Worm (Caenorhabditis elegans) whole organism, L3 larva: ENCODE data around the gene F33H12.1.

Source experiments
- aly-2 ChIP-seq: fragments of 150-350 bp; optimal IDR thresholded peaks from 2 replicates; lab custom pipeline; 2014; ENCODE audit warnings: missing biosample characterization, missing genetic modification characterization
- ama-1 ChIP-seq: fragments of 150-350 bp; optimal IDR thresholded peaks from 2 replicates; lab custom pipeline; 2018
- ceh-16 ChIP-seq: sonication (generic microtip); optimal IDR thresholded peaks from 2 replicates; lab custom pipeline; 2017; ENCODE audit warnings: missing biosample characterization, missing genetic modification characterization
- mdl-1 ChIP-seq: fragments of 150-350 bp; optimal IDR thresholded peaks from 2 replicates; lab custom pipeline; 2014; ENCODE audit warnings: missing biosample characterization, missing genetic modification characterization
- nhr-12 ChIP-seq: fragments of 150-350 bp; optimal IDR thresholded peaks from 2 replicates; lab custom pipeline; 2014; ENCODE audit warnings: missing biosample characterization, missing genetic modification characterization
- nhr-67 ChIP-seq: fragments of 150-350 bp; optimal IDR thresholded peaks from 2 replicates; lab custom pipeline; 2014; ENCODE audit warnings: missing biosample characterization, missing genetic modification characterization
- nhr-77 ChIP-seq: fragments of 150-350 bp; optimal IDR thresholded peaks from 2 replicates; lab custom pipeline; 2014; ENCODE audit warnings: missing biosample characterization, missing genetic modification characterization
- sea-2 ChIP-seq: fragments of 150-350 bp; sonication (generic microtip); optimal IDR thresholded peaks from 4 replicates; lab custom pipeline; 2014; ENCODE audit warnings: missing biosample characterization, missing genetic modification reagents, missing genetic modification characterization
- unc-39 ChIP-seq: sonication (generic microtip); optimal IDR thresholded peaks from 4 replicates; lab custom pipeline; 2017; ENCODE audit warnings: missing biosample characterization, missing genetic modification characterization
- unc-62 ChIP-seq: fragments of 150-350 bp; sonication (generic microtip); optimal IDR thresholded peaks from 4 replicates; lab custom pipeline; 2014; ENCODE audit warnings: missing biosample characterization, missing genetic modification reagents, missing genetic modification characterization
- ztf-11 ChIP-seq: fragments of 150-350 bp; optimal IDR thresholded peaks from 2 replicates; lab custom pipeline; 2014; ENCODE audit warnings: missing biosample characterization, missing genetic modification characterization

DNA sequence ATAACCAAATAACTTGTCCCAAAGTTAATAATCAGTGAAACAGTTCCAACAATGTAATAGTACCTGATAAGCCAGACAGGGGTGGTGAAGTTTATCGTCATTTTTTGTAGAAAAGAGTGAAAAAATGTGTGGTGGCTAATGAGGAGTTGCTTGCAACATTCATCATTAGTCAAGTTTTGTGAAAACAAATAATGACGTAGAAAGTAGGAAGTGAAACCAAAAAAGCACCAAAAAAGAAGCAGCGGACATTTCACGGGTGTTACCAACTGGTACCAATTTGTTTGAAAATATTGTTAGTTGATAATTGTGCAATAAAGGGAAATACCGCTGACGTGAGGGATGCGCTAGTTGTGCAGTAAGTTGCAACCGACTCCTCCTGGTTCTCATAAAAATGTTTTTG lies 14.8 kb upstream of the F33H12.1 start, which contains the start of gene sri-36:
- TF ChIP-seq ceh-16 (tag; lab: Kevin White, UChicago), result no peak
- no peak for TF ChIP-seq nhr-77 (tag; lab: Kevin White, UChicago)
- no peak for TF ChIP-seq ztf-11
- TF ChIP-seq nhr-67 (tag; lab: Kevin White, UChicago), result no peak
- no peak for TF ChIP-seq nhr-12 (tag; lab: Kevin White, UChicago)
- no peak for TF ChIP-seq unc-62 (GFP tag; lab: Kevin White, UChicago)
- TF ChIP-seq unc-39, result no peak
- TF ChIP-seq ama-1, result no peak
- TF ChIP-seq mdl-1 (tag; lab: Kevin White, UChicago), result no peak
- TF ChIP-seq aly-2 (tag; lab: Kevin White, UChicago), result no peak
- no peak for TF ChIP-seq sea-2
